Fruit fly (Drosophila melanogaster) whole organism, pupa: ENCODE results near the gene CG42329.

Source experiments
- CG34367 ChIP-seq: fragments of 200-800 bp; sonication (Bioruptor generic); optimal IDR thresholded peaks from 2 replicates; lab custom pipeline; 2018; ENCODE audit warnings: missing biosample characterization, mild to moderate bottlenecking, missing genetic modification characterization
- EcR ChIP-seq: fragments of 200-800 bp; sonication (Bioruptor generic); optimal IDR thresholded peaks from 3 replicates; lab custom pipeline; 2019; ENCODE audit warnings: missing biosample characterization, missing genetic modification characterization, mild to moderate bottlenecking, moderate library complexity, missing genetic modification reagents
- Snoo ChIP-seq: fragments of 200-800 bp; sonication (Bioruptor generic); optimal IDR thresholded peaks from 3 replicates; lab custom pipeline; 2017; ENCODE audit warnings: missing biosample characterization, mild to moderate bottlenecking, missing genetic modification characterization, inconsistent platforms
- fd96Ca ChIP-seq: fragments of 200-800 bp; sonication (Bioruptor generic); IDR thresholded peaks from 3 replicates; pipeline ENCODE4 v1.3.6; 2022; ENCODE audit warnings: missing biosample characterization, missing genetic modification characterization
- gl ChIP-seq: fragments of 200-800 bp; sonication (Bioruptor generic); optimal IDR thresholded peaks from 2 replicates; lab custom pipeline; 2018; ENCODE audit warnings: missing biosample characterization, mild to moderate bottlenecking, missing genetic modification characterization

DNA sequence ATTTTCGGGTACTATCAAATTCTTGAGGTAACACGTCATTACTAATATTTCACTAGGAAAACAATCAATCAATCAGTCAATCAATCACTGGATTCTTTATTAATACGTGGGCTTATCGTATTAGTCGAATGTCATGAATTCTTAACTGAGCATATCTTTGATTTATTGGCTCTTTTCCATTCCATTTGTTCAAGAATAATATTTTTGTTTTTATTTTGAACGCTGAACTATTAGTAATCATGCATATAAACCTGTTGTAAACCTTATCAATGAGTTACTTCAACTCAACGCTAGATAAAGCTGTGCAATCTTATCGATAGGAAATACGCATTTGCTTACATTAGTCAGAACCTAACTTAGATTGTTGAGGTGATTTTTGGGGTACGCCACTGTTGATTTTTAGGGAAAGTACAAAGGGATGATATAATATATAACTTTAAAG, 17.7 kb upstream of the CG42329 start:
- TF ChIP-seq gl (tag; lab: Kevin White, UChicago), result no peak
- TF ChIP-seq EcR (GFP tag; lab: Kevin White, UChicago), result no peak
- TF ChIP-seq CG34367 (tag; lab: Kevin White, UChicago), result no peak
- no peak for TF ChIP-seq Snoo (tag; lab: Kevin White, UChicago)
- TF ChIP-seq fd96Ca, result no peak
